Worm (Caenorhabditis elegans): ENCODE data around the gene W09D10.5.
"Not testable (repeated sequence)": the region's sequence is repeated elsewhere in the genome, so short reads cannot be mapped to it uniquely, and the experiment has no call there.

W09D10.5 gene

ce11 chrIII:10755480-10756066, 44.2 kb upstream of the W09D10.5 start, which contains the start of gene hpl-2:
Gene hpl-2, minus strand, starts transcription at chrIII:10755530.
- TF ChIP-seq lsl-1 (GFP tag; optimal IDR thresholded peaks at IDR 0.05) (no peak), ceh-79 (tag; optimal IDR thresholded peaks at IDR 0.05) (no peak), lin-35 (GFP tag; optimal IDR thresholded peaks at IDR 0.05) (peak in 1 of 3 experiments; percentile 36)

ce11 chrIII:10754379-10754778, 43.0 kb upstream of the W09D10.5 start:
- no peak for TF ChIP-seq K12H6.12 (tag; optimal IDR thresholded peaks at IDR 0.05)
- TF ChIP-seq Y56A3A.18 (GFP tag; IDR thresholded peaks at IDR 0.05) = no peak
- TF ChIP-seq snpc-1.1 (tag; optimal IDR thresholded peaks at IDR 0.05; ENCODE audit: insufficient read depth) = no peak
- TF ChIP-seq ztf-3 (GFP tag; optimal IDR thresholded peaks at IDR 0.05) = no peak
- TF ChIP-seq sea-2 (GFP tag; IDR thresholded peaks at IDR 0.05) = no peak
- TF ChIP-seq B0261.1 (tag; optimal IDR thresholded peaks at IDR 0.05) = no peak
- TF ChIP-seq hmg-20 (GFP tag; IDR thresholded peaks at IDR 0.05) = no peak
- no peak for TF ChIP-seq unc-62 (GFP tag; optimal IDR thresholded peaks at IDR 0.05)
- no peak for TF ChIP-seq nfya-2 (GFP tag; IDR thresholded peaks at IDR 0.05)
- no peak for TF ChIP-seq gei-17 (GFP tag; optimal IDR thresholded peaks at IDR 0.05)
- TF ChIP-seq sdz-38 (tag; optimal IDR thresholded peaks at IDR 0.05) = no peak
- no peak for TF ChIP-seq madf-10 (tag; optimal IDR thresholded peaks at IDR 0.05)
- no peak for TF ChIP-seq let-607 (tag; optimal IDR thresholded peaks at IDR 0.05)
- TF ChIP-seq ZK185.1 (tag; optimal IDR thresholded peaks at IDR 0.05; ENCODE audit: poor library complexity, severe bottlenecking) = no peak
- TF ChIP-seq Y67H2A.10 (GFP tag; conservative IDR thresholded peaks at IDR 0.05) = no peak
- TF ChIP-seq lsl-1 (GFP tag; optimal IDR thresholded peaks at IDR 0.05) = no peak
- no peak for TF ChIP-seq ceh-58 (GFP tag; IDR thresholded peaks at IDR 0.05)

ce11 chrIII:10750043-10750442, 38.7 kb upstream of the W09D10.5 start, which contains the start of gene enu-3.6:
Gene enu-3.6, plus strand, starts transcription at chrIII:10750434.
- TF ChIP-seq hrde-1 (tag; optimal IDR thresholded peaks at IDR 0.05; ENCODE audit: borderline replicate concordance) (peak; percentile 53), unc-130 (GFP tag; optimal IDR thresholded peaks at IDR 0.05) (peak; percentile 21), madf-6 (GFP tag; IDR thresholded peaks at IDR 0.05) (peak; percentile 62; the same call in 1 of the 2 replicates), hsf-1 (GFP tag; IDR thresholded peaks at IDR 0.05) (peak; percentile 59), cebp-1 (tag; optimal IDR thresholded peaks at IDR 0.05) (peak; percentile 68), madf-8 (GFP tag; conservative IDR thresholded peaks at IDR 0.05) (0 out of 2 replicates have a peak, but pooled peaks have one; percentile 24), attf-6 (GFP tag; IDR thresholded peaks at IDR 0.05) (0 out of 2 replicates have a peak, but pooled peaks have one; percentile 38), xnd-1 (tag; optimal IDR thresholded peaks at IDR 0.05) (peak; percentile 23), ceh-100 (GFP tag; IDR thresholded peaks at IDR 0.05) (peak; percentile 40; the same call in 1 of the 2 replicates), him-1 (tag; optimal IDR thresholded peaks at IDR 0.05) (peak; percentile 33), cebp-2 (GFP tag; IDR thresholded peaks at IDR 0.05) (0 out of 2 replicates have a peak, but pooled peaks have one; percentile 44), athp-1 (tag; optimal IDR thresholded peaks at IDR 0.05) (peak; percentile 62), Y53G8AR.9 (GFP tag; conservative IDR thresholded peaks at IDR 0.05) (peak; percentile 28; the same call in 1 of the 2 replicates), F49E8.2 (tag; optimal IDR thresholded peaks at IDR 0.05; ENCODE audit: insufficient read depth) (peak; percentile 39), snpc-4 (tag; optimal IDR thresholded peaks at IDR 0.05) (peak in 1 of 4 experiments; percentile 8)
- TF ChIP-seq cebp-1 (GFP tag; IDR thresholded peaks at IDR 0.05); snpc-4 (GFP tag; optimal IDR thresholded peaks at IDR 0.05): not testable (repeated sequence)

Measured in whole organism, young adult.